Fruit fly (Drosophila melanogaster) whole organism, embryonic: Measurements from ENCODE around the gene SmD1.
A peak's percentile ranks its signal among the peaks of the same experiment; 100 is the strongest.

Experiments used
- Atf-2 ChIP-seq: fragments of 200-800 bp; sonication (Bioruptor generic); optimal IDR thresholded peaks from 2 replicates; lab custom pipeline; 2016; ENCODE audit warnings: missing biosample characterization, missing genetic modification characterization
- CG10462 ChIP-seq: fragments of 200-800 bp; sonication (Bioruptor generic); optimal IDR thresholded peaks from 2 replicates; lab custom pipeline; 2016; ENCODE audit warnings: missing biosample characterization, missing genetic modification characterization
- CG11247 ChIP-seq: fragments of 200-800 bp; sonication (Bioruptor generic); IDR thresholded peaks from 2 replicates; pipeline ENCODE4 v1.3.6; 2022; ENCODE audit warnings: missing biosample characterization, missing genetic modification characterization
- CG11723 ChIP-seq: fragments of 200-800 bp; sonication (Bioruptor generic); optimal IDR thresholded peaks from 2 replicates; lab custom pipeline; 2017; ENCODE audit warnings: missing biosample characterization, mild to moderate bottlenecking, missing genetic modification characterization
- CG12104 ChIP-seq: fragments of 200-800 bp; sonication (Bioruptor generic); optimal IDR thresholded peaks from 3 replicates; lab custom pipeline; 2016; ENCODE audit warnings: missing biosample characterization, missing genetic modification characterization
- CG12659 ChIP-seq: fragments of 200-800 bp; sonication (Bioruptor generic); optimal IDR thresholded peaks from 3 replicates; lab custom pipeline; 2017; ENCODE audit warnings: mild to moderate bottlenecking, missing biosample characterization, missing genetic modification reagents, missing genetic modification characterization
- CG12744 ChIP-seq: fragments of 200-800 bp; sonication (Bioruptor generic); optimal IDR thresholded peaks from 2 replicates; lab custom pipeline; 2016; ENCODE audit warnings: missing biosample characterization, missing genetic modification characterization
- CG13775 ChIP-seq: fragments of 200-800 bp; sonication (Bioruptor generic); optimal IDR thresholded peaks from 3 replicates; lab custom pipeline; 2017; ENCODE audit warnings: missing biosample characterization, mild to moderate bottlenecking, missing genetic modification characterization
- CG15696 ChIP-seq: fragments of 200-800 bp; sonication (Bioruptor generic); optimal IDR thresholded peaks from 2 replicates; lab custom pipeline; 2019; ENCODE audit warnings: missing biosample characterization, mild to moderate bottlenecking, missing genetic modification characterization, moderate library complexity
- CG17612 ChIP-seq: fragments of 200-800 bp; sonication (Bioruptor generic); IDR thresholded peaks from 2 replicates; pipeline ENCODE4 v1.3.6; 2022; ENCODE audit warnings: missing biosample characterization, missing genetic modification characterization
- CG17829 ChIP-seq: fragments of 200-800 bp; optimal IDR thresholded peaks from 2 replicates; lab custom pipeline; 2019; ENCODE audit warnings: missing biosample characterization, mild to moderate bottlenecking, missing genetic modification characterization, moderate library complexity
- CG18011 ChIP-seq: fragments of 200-800 bp; sonication (Bioruptor generic); optimal IDR thresholded peaks from 2 replicates; lab custom pipeline; 2017; ENCODE audit warnings: missing biosample characterization, missing genetic modification characterization, mild to moderate bottlenecking, moderate library complexity, missing genotype
- CG18262 ChIP-seq: fragments of 200-800 bp; optimal IDR thresholded peaks from 3 replicates; lab custom pipeline; 2019; ENCODE audit warnings: missing biosample characterization, mild to moderate bottlenecking, missing genetic modification characterization, moderate library complexity
- CG18599 ChIP-seq: fragments of 200-800 bp; sonication (Bioruptor generic); optimal IDR thresholded peaks from 3 replicates; lab custom pipeline; 2017; ENCODE audit warnings: missing biosample characterization, missing genetic modification characterization, mild to moderate bottlenecking, moderate library complexity, missing genetic modification reagents
- CG2202 ChIP-seq: fragments of 200-800 bp; sonication (Bioruptor generic); optimal IDR thresholded peaks from 2 replicates; lab custom pipeline; 2018; ENCODE audit warnings: missing biosample characterization, mild to moderate bottlenecking, missing genetic modification characterization
- CG2875 ChIP-seq: fragments of 200-800 bp; sonication (Bioruptor generic); optimal IDR thresholded peaks from 2 replicates; lab custom pipeline; 2017; ENCODE audit warnings: missing biosample characterization, mild to moderate bottlenecking, missing genetic modification characterization, missing genetic modification reagents
- CG9437 ChIP-seq: fragments of 200-800 bp; sonication (Bioruptor generic); optimal IDR thresholded peaks from 2 replicates; lab custom pipeline; 2018; ENCODE audit warnings: missing biosample characterization, mild to moderate bottlenecking, missing genetic modification characterization
- D19A ChIP-seq: fragments of 200-800 bp; optimal IDR thresholded peaks from 3 replicates; lab custom pipeline; 2019; ENCODE audit warnings: missing biosample characterization, mild to moderate bottlenecking, missing genetic modification characterization, moderate library complexity
- Dip2 ChIP-seq: fragments of 200-800 bp; sonication (Bioruptor generic); IDR thresholded peaks from 2 replicates; pipeline ENCODE4 v1.3.6; 2022; ENCODE audit warnings: missing biosample characterization, missing genetic modification characterization
- H15 ChIP-seq: fragments of 200-800 bp; sonication (Bioruptor generic); IDR thresholded peaks from 3 replicates; pipeline ENCODE4 v1.3.6; 2022; ENCODE audit warnings: missing biosample characterization, missing genetic modification characterization
- Hr3 ChIP-seq: fragments of 200-800 bp; sonication (Bioruptor generic); optimal IDR thresholded peaks from 3 replicates; lab custom pipeline; 2016; ENCODE audit warnings: missing biosample characterization, missing genetic modification characterization
- Lhr ChIP-seq: fragments of 200-800 bp; sonication (Bioruptor generic); optimal IDR thresholded peaks from 3 replicates; lab custom pipeline; 2017; ENCODE audit warnings: mild to moderate bottlenecking, missing biosample characterization, missing genetic modification reagents, missing genetic modification characterization
- MESR4 ChIP-seq: fragments of 200-800 bp; sonication (Bioruptor generic); optimal IDR thresholded peaks from 2 replicates; lab custom pipeline; 2018; ENCODE audit warnings: missing biosample characterization, mild to moderate bottlenecking, missing genetic modification characterization, moderate library complexity
- Max ChIP-seq: fragments of 200-800 bp; sonication (Bioruptor generic); optimal IDR thresholded peaks from 2 replicates; lab custom pipeline; 2016; ENCODE audit warnings: missing biosample characterization, mild to moderate bottlenecking, missing genetic modification characterization
- Myb ChIP-seq: fragments of 200-800 bp; sonication (Bioruptor generic); optimal IDR thresholded peaks from 2 replicates; lab custom pipeline; 2016; ENCODE audit warnings: missing biosample characterization, missing genetic modification characterization
- NFAT ChIP-seq: fragments of 200-800 bp; sonication (Bioruptor generic); IDR thresholded peaks from 2 replicates; pipeline ENCODE4 v1.3.6; 2022; ENCODE audit warnings: missing biosample characterization, missing genetic modification characterization
- Oaz ChIP-seq: fragments of 200-800 bp; sonication (Bioruptor generic); IDR thresholded peaks from 2 replicates; pipeline ENCODE4 v1.3.6; 2022; ENCODE audit warnings: missing biosample characterization, missing genetic modification characterization
- Rfx ChIP-seq: fragments of 200-800 bp; sonication (Bioruptor generic); IDR thresholded peaks from 2 replicates; pipeline ENCODE4 v1.3.6; 2022; ENCODE audit warnings: missing biosample characterization, missing genetic modification characterization
- Side ChIP-seq: fragments of 200-800 bp; sonication (Bioruptor generic); optimal IDR thresholded peaks from 2 replicates; lab custom pipeline; 2016; ENCODE audit warnings: missing biosample characterization, missing genetic modification characterization
- Taf1 ChIP-seq: fragments of 200-800 bp; sonication (Bioruptor generic); IDR thresholded peaks from 2 replicates; pipeline ENCODE4 v1.3.6; 2022; ENCODE audit warnings: missing biosample characterization, missing genetic modification characterization
- Tbp ChIP-seq: fragments of >200 bp; optimal IDR thresholded peaks from 2 replicates; lab custom pipeline; 2018; ENCODE audit warnings: missing biosample characterization, missing genetic modification characterization
- al ChIP-seq: fragments of 200-800 bp; sonication (Bioruptor generic); IDR thresholded peaks from 2 replicates; pipeline ENCODE4 v1.3.6; 2022; ENCODE audit warnings: missing biosample characterization, missing genetic modification characterization
- ase ChIP-seq: fragments of 200-800 bp; sonication (Bioruptor generic); IDR thresholded peaks from 3 replicates; pipeline ENCODE4 v1.3.6; 2022; ENCODE audit warnings: missing biosample characterization, missing genetic modification characterization
- chinmo ChIP-seq: fragments of 200-800 bp; sonication (Bioruptor generic); IDR thresholded peaks from 4 replicates; pipeline ENCODE4 v1.3.6; 2022; ENCODE audit warnings: missing biosample characterization, missing genetic modification characterization; ENCODE audit not compliant: partially characterized antibody
- crc ChIP-seq: fragments of 200-800 bp; sonication (Bioruptor generic); optimal IDR thresholded peaks from 2 replicates; lab custom pipeline; 2016; ENCODE audit warnings: missing biosample characterization, missing genetic modification characterization
- hkb ChIP-seq, 2 experiments: fragments of 200-800 bp in 1 of 2; fragments of >200 bp in 1 of 2; sonication (Bioruptor generic) in 1 of 2; IDR thresholded peaks in 1 of 2; optimal IDR thresholded peaks in 1 of 2; 2 replicates each; pipeline versions ENCODE4 v1.3.6 to Lab custom; 2017 to 2022; ENCODE audit warnings: missing biosample characterization in 1 of 2, missing genetic modification characterization in 1 of 2
- insv ChIP-seq, 2 experiments: fragments of 200-800 bp; sonication (Bioruptor generic); optimal IDR thresholded peaks; 3 replicates each; lab custom pipeline; 2016 to 2018; ENCODE audit warnings: missing biosample characterization in 2 of 2, missing genetic modification characterization in 2 of 2
- ken ChIP-seq: fragments of 200-800 bp; sonication (Bioruptor generic); IDR thresholded peaks from 3 replicates; pipeline ENCODE4 v1.3.6; 2022; ENCODE audit warnings: missing biosample characterization, missing genetic modification characterization
- lola ChIP-seq, 3 experiments: fragments of >200 bp in 2 of 3; fragments of 200-800 bp in 1 of 3; sonication (Bioruptor generic) in 1 of 3; optimal IDR thresholded peaks; 2 replicates each; lab custom pipeline; 2017 to 2019; ENCODE audit warnings: missing biosample characterization in 3 of 3, missing genetic modification characterization in 3 of 3, mild to moderate bottlenecking in 1 of 3, moderate library complexity in 1 of 3
- maf-S ChIP-seq: fragments of 200-800 bp; sonication (Bioruptor generic); optimal IDR thresholded peaks from 2 replicates; lab custom pipeline; 2016; ENCODE audit warnings: missing biosample characterization, missing genetic modification characterization
- prd ChIP-seq, 3 experiments: fragments of >200 bp in 2 of 3; fragments of 200-800 bp in 1 of 3; sonication (Bioruptor generic) in 1 of 3; optimal IDR thresholded peaks in 2 of 3; IDR thresholded peaks in 1 of 3; 2 replicates in 2 of 3; 3 replicates in 1 of 3; pipeline versions ENCODE4 v1.3.6 to Lab custom; 2017 to 2022; ENCODE audit warnings: missing biosample characterization in 1 of 3, missing genetic modification characterization in 1 of 3
- psq ChIP-seq: fragments of 200-800 bp; sonication (Bioruptor generic); optimal IDR thresholded peaks from 2 replicates; lab custom pipeline; 2017; ENCODE audit warnings: missing biosample characterization, missing genetic modification characterization
- ro ChIP-seq: fragments of 200-800 bp; sonication (Bioruptor generic); IDR thresholded peaks from 2 replicates; pipeline ENCODE4 v1.3.6; 2022; ENCODE audit warnings: missing biosample characterization, missing genetic modification characterization
- scrt ChIP-seq: fragments of 200-800 bp; sonication (Bioruptor generic); optimal IDR thresholded peaks from 2 replicates; lab custom pipeline; 2018; ENCODE audit warnings: missing biosample characterization, mild to moderate bottlenecking, missing genetic modification characterization, moderate library complexity
- shn ChIP-seq: fragments of 200-800 bp; sonication (Bioruptor generic); optimal IDR thresholded peaks from 3 replicates; lab custom pipeline; 2016; ENCODE audit warnings: missing biosample characterization, missing genetic modification characterization
- vvl ChIP-seq: fragments of 200-800 bp; sonication (Bioruptor generic); IDR thresholded peaks from 2 replicates; pipeline ENCODE4 v1.3.6; 2022; ENCODE audit warnings: missing biosample characterization, missing genetic modification characterization
- zen2 ChIP-seq: fragments of 200-800 bp; sonication (Bioruptor generic); IDR thresholded peaks from 3 replicates; pipeline ENCODE4 v1.3.6; 2022; ENCODE audit warnings: missing biosample characterization, missing genetic modification characterization; ENCODE audit not compliant: partially characterized antibody

The SmD1 gene

DNA sequence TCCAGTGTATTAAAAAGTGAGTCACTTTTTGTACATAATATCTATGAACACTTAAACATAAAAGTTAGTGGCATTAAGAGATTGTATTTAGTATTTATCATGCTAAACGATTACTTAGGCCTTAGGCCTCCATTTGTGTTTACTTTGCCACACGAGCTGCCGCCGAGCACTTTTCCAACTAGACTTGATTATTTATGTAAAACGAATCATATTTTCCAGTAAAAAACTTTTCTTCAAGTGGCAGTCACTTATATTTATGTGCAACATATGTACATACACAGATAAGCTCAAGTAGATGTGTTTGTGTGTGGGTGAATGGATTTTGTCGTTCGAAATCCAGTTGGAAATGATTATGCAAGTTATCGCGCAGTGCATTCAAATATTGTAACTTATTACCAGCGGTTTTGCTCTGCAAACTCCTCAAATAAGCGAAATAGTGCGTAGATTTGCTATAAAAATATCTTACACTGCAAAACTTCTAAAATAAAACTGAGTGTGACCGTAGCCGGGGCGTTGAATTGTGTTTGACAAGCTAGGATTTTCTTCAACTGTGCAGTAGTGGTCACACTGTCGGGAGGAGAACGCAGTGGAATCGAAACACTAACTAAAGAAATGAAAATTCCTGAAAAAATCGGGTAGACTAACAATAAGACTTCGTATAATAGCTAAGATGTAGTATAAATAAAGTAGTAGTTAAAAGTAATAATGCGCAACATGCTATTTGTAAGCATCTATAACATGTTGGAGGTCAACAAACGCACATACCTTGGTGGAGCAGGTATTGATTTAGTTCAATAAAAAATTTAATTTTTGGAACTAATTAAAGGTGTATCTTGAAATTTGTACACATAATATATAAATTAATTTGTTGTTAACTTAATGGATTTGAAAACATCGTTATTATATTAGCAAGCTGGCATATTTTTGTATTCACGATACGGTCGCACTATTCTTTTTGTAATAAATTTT is 15.4 kb upstream of the SmD1 start, which contains the start of the genes Klc and CG10984 (continued):
- no peak for TF ChIP-seq Tbp (GFP tag; lab: Kevin White, UChicago)
- peak; percentile 51 for TF ChIP-seq Max (GFP tag; lab: Kevin White, UChicago)
- TF ChIP-seq Myb (GFP tag; lab: Kevin White, UChicago): peak; percentile 19
- TF ChIP-seq ken (GFP tag; lab: Robert Waterston, UW): peak; percentile 65; the same call in 1 of the 3 replicates
- TF ChIP-seq hkb (optimal IDR thresholded peaks at IDR 0.05; lab: Kevin White, UChicago): no peak
- TF ChIP-seq hkb (GFP tag; IDR thresholded peaks at IDR 0.05; lab: Robert Waterston, UW): peak; percentile 80
- no peak for TF ChIP-seq CG12744 (GFP tag; lab: Kevin White, UChicago)
- TF ChIP-seq insv (GFP tag; optimal IDR thresholded peaks at IDR 0.05; lab: Kevin White, UChicago): no peak
- TF ChIP-seq chinmo (GFP tag; lab: Robert Waterston, UW): no peak
- peak; percentile 43 for TF ChIP-seq Hr3 (GFP tag; lab: Kevin White, UChicago)
- peak; percentile 63 for TF ChIP-seq Atf-2
- peak; percentile 27 for TF ChIP-seq CG13775 (GFP tag; lab: Kevin White, UChicago)
- TF ChIP-seq al: no peak; the same call in 1 of the 2 replicates
- TF ChIP-seq scrt (GFP tag; lab: Kevin White, UChicago): no peak
- TF ChIP-seq NFAT (GFP tag; lab: Robert Waterston, UW): no peak
- TF ChIP-seq CG2875 (GFP tag; lab: Kevin White, UChicago): peak; percentile 32
- no peak for TF ChIP-seq CG9437
- no peak; the same call in none of the 2 replicates for TF ChIP-seq CG11247 (GFP tag; lab: Robert Waterston, UW)
- TF ChIP-seq CG15696 (tag; lab: Kevin White, UChicago): no peak
- peak; percentile 65 for TF ChIP-seq CG18262 (tag; lab: Kevin White, UChicago)
- TF ChIP-seq maf-S: peak; percentile 28
- TF ChIP-seq Lhr (GFP tag; lab: Kevin White, UChicago): no peak
- no peak for TF ChIP-seq Taf1
- TF ChIP-seq MESR4 (GFP tag; lab: Kevin White, UChicago): peak; percentile 89
- TF ChIP-seq Dip2 (GFP tag; lab: Robert Waterston, UW): no peak
- peak; percentile 69 for TF ChIP-seq D19A (tag; lab: Kevin White, UChicago)
- peak; percentile 43 for TF ChIP-seq CG17829 (tag; lab: Kevin White, UChicago)
- no peak for TF ChIP-seq CG18599
- no peak for TF ChIP-seq CG10462 (GFP tag; lab: Kevin White, UChicago)
- no peak for TF ChIP-seq ase (GFP tag; lab: Robert Waterston, UW)
- TF ChIP-seq prd (optimal IDR thresholded peaks at IDR 0.05; lab: Kevin White, UChicago): no peak
- TF ChIP-seq prd (GFP tag; IDR thresholded peaks at IDR 0.05; lab: Robert Waterston, UW): no peak; the same call in 1 of the 3 replicates
- no peak for TF ChIP-seq zen2 (GFP tag; lab: Robert Waterston, UW)
- peak; percentile 65 for TF ChIP-seq shn (GFP tag; lab: Kevin White, UChicago)
- TF ChIP-seq CG17612: no peak
- peak; percentile 36 for TF ChIP-seq CG12104 (GFP tag; lab: Kevin White, UChicago)
- peak; percentile 36 for TF ChIP-seq CG18011 (GFP tag; lab: Kevin White, UChicago)
- TF ChIP-seq vvl (GFP tag; lab: Robert Waterston, UW): peak; percentile 88
- no peak for TF ChIP-seq psq (GFP tag; lab: Kevin White, UChicago)
- TF ChIP-seq CG12659: peak; percentile 63
- TF ChIP-seq CG11723 (GFP tag; lab: Kevin White, UChicago): no peak
- TF ChIP-seq Rfx (GFP tag; lab: Robert Waterston, UW): peak; percentile 86; the same call in 1 of the 2 replicates
- TF ChIP-seq Oaz (GFP tag; lab: Robert Waterston, UW): peak; percentile 45; the same call in 1 of the 2 replicates
- peak; percentile 61 for TF ChIP-seq Side (GFP tag; lab: Kevin White, UChicago)
- TF ChIP-seq ro (GFP tag; lab: Robert Waterston, UW): no peak
- TF ChIP-seq crc (GFP tag; lab: Kevin White, UChicago): no peak
- TF ChIP-seq CG2202 (tag; lab: Kevin White, UChicago): no peak
- TF ChIP-seq H15 (GFP tag; lab: Robert Waterston, UW): no peak; the same call in 2 of the 3 replicates
- no peak for TF ChIP-seq lola (GFP tag; optimal IDR thresholded peaks at IDR 0.05; lab: Kevin White, UChicago)
